Worm (Caenorhabditis elegans): Measurements from ENCODE around the gene Y7A5A.1.
A peak's percentile ranks its signal among the peaks of the same experiment; 100 is the strongest.

Y7A5A.1 gene

DNA sequence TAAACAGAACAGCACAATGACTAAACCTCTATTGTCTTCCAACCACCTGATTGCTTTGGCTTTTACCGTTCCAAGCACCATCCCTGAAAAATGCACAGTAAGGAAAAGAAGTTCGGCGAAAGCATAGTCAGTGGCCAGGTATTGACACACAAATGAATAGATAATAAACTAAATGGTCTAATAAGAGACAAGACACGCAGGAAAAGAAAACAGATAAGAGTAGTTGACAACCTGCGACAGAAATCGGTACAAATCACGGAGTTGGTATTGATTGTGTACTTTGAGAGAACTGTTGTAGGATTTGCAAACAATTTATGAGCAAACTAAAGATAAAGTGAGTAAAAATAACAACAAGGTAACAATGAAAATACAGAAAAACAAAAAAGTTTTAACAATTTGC, at the start of gene Y7A5A.1:
Y7A5A.1 (minus strand) TSS at position 83 of the 400 bp plus-strand sequence.
- TF ChIP-seq hlh-13 (GFP tag; optimal IDR thresholded peaks at IDR 0.05) = no peak
- no peak for TF ChIP-seq madf-2 (tag; optimal IDR thresholded peaks at IDR 0.05)
- TF ChIP-seq mec-3 (tag; optimal IDR thresholded peaks at IDR 0.05; ENCODE audit: borderline replicate concordance) = no peak
- TF ChIP-seq ceh-45 (GFP tag; IDR thresholded peaks at IDR 0.05) = no peak
- TF ChIP-seq ceh-24 (tag; optimal IDR thresholded peaks at IDR 0.05) = no peak
- no peak for TF ChIP-seq ama-1 (optimal IDR thresholded peaks at IDR 0.05)
- TF ChIP-seq sdc-2 (tag; optimal IDR thresholded peaks at IDR 0.05) = no peak
- TF ChIP-seq ceh-30 (tag; optimal IDR thresholded peaks at IDR 0.05) = no peak
- no peak for TF ChIP-seq odd-2 (tag; optimal IDR thresholded peaks at IDR 0.05)
- no peak for TF ChIP-seq npax-4 (tag; optimal IDR thresholded peaks at IDR 0.05)
- no peak for TF ChIP-seq hlh-30 (tag; optimal IDR thresholded peaks at IDR 0.05; ENCODE audit: insufficient read depth)
- TF ChIP-seq pros-1 (tag; optimal IDR thresholded peaks at IDR 0.05) = no peak
- TF ChIP-seq pat-9 (tag; optimal IDR thresholded peaks at IDR 0.05) = no peak
- no peak for TF ChIP-seq eyg-1 (tag; optimal IDR thresholded peaks at IDR 0.05)
- TF ChIP-seq hlh-8 (tag; optimal IDR thresholded peaks at IDR 0.05) = no peak
- no peak for TF ChIP-seq ceh-22 (tag; optimal IDR thresholded peaks at IDR 0.05)

DNA sequence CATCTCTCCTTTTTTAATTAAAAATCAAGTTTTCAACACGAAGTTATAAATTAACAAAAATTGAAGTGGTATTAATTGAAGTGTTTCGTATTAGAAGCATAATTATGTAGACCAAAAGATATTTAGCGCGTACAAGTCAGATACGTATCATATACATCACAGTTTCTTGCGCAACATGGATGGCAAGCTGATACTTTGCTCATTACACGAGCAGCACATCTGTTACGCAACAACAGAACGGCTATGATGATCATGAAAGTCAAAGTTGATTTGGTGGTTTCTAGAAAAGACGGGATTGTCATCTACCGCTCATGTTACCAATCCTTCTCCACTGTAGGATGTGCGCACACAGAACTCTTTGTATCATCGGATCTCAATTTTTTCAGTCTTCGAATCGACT, 43.3 kb upstream of the Y7A5A.1 start:
- TF ChIP-seq ceh-14 (tag; optimal IDR thresholded peaks at IDR 0.05) (no peak), C08G9.2 (tag; optimal IDR thresholded peaks at IDR 0.05) (no peak), hlh-30 (tag; optimal IDR thresholded peaks at IDR 0.05; ENCODE audit: insufficient read depth) (no peak), elt-4 (tag; optimal IDR thresholded peaks at IDR 0.05) (no peak), gmeb-2 (tag; optimal IDR thresholded peaks at IDR 0.05) (no peak), sdc-2 (tag; optimal IDR thresholded peaks at IDR 0.05) (no peak), elt-2 (tag; optimal IDR thresholded peaks at IDR 0.05) (no peak), ttx-3 (tag; optimal IDR thresholded peaks at IDR 0.05) (no peak), K09A11.1 (tag; optimal IDR thresholded peaks at IDR 0.05; ENCODE audit: insufficient read depth) (no peak), fkh-10 (GFP tag; optimal IDR thresholded peaks at IDR 0.05) (no peak), nhr-11 (tag; optimal IDR thresholded peaks at IDR 0.05) (no peak), hlh-15 (tag; optimal IDR thresholded peaks at IDR 0.05) (no peak), ceh-30 (tag; optimal IDR thresholded peaks at IDR 0.05) (no peak), ceh-22 (tag; optimal IDR thresholded peaks at IDR 0.05) (no peak), lim-6 (tag; optimal IDR thresholded peaks at IDR 0.05) (no peak), unc-3 (GFP tag; conservative IDR thresholded peaks at IDR 0.05) (no peak), unc-3 (tag; optimal IDR thresholded peaks at IDR 0.05) (no peak)

DNA sequence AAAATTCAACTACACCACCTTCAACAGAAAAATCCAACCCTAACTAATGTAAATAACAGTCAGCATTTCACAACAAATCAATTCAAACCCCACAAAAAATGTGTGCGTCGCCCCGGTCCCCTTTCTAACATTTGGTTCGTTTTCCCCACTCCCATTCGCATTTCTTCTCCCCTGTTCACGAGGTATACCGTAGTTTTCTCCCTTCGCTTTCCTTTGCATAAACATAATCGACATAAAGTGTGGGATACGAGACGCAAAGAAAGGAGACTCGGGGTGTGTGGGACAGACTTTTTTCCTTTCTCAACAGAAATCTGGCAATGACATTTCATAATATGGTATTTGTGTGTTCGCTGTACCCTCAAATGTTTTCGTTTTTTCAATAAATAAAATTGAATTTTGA, 40.0 kb upstream of the Y7A5A.1 start:
- TF ChIP-seq sdc-2 (tag; optimal IDR thresholded peaks at IDR 0.05) (peak; percentile 90), K09A11.1 (tag; optimal IDR thresholded peaks at IDR 0.05; ENCODE audit: insufficient read depth) (no peak)

DNA sequence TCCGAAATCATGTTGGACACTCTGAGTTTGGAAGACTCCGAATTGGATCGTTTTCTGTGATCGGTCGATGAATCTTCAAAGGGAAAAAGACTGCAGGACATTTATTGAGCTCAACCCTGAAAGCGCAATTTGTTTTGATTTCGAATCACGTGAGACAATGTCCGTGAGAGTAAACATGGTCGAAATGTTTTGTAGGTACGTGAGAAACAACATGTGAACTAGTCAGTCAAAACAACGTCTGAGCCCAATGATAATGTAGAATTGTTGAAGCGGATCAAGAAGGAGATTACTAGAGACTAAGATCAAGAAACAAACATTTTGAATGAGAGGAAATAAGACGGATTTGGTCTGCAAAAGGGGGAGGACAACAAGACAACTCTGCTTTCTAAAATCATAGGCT, 32.8 kb upstream of the Y7A5A.1 start, which contains the start of gene Y7A5A.7:
Y7A5A.7 (minus strand) TSS at position 101 of the 400 bp plus-strand sequence.
- TF ChIP-seq ceh-24 (tag; optimal IDR thresholded peaks at IDR 0.05) (no peak), hlh-30 (tag; optimal IDR thresholded peaks at IDR 0.05; ENCODE audit: insufficient read depth) (no peak), syd-9 (tag; optimal IDR thresholded peaks at IDR 0.05) (no peak), ceh-45 (GFP tag; IDR thresholded peaks at IDR 0.05) (no peak), Y22D7AL.16 (tag; optimal IDR thresholded peaks at IDR 0.05) (no peak), gmeb-2 (tag; optimal IDR thresholded peaks at IDR 0.05) (no peak), ama-1 (optimal IDR thresholded peaks at IDR 0.05) (no peak), mec-3 (tag; optimal IDR thresholded peaks at IDR 0.05; ENCODE audit: borderline replicate concordance) (no peak), madf-2 (tag; optimal IDR thresholded peaks at IDR 0.05) (no peak), ceh-18 (tag; optimal IDR thresholded peaks at IDR 0.05) (no peak), npax-4 (tag; optimal IDR thresholded peaks at IDR 0.05) (no peak), odd-2 (tag; optimal IDR thresholded peaks at IDR 0.05) (no peak), pha-2 (tag; optimal IDR thresholded peaks at IDR 0.05) (no peak), ceh-31 (tag; optimal IDR thresholded peaks at IDR 0.05) (no peak), ceh-6 (GFP tag; optimal IDR thresholded peaks at IDR 0.05) (no peak), ceh-2 (tag; optimal IDR thresholded peaks at IDR 0.05) (no peak)
